Fruit fly (Drosophila melanogaster) whole organism, embryonic: ENCODE results near the gene NANS.

Experiments
- CG10274 ChIP-seq: fragments of 200-800 bp; sonication (Bioruptor generic); optimal IDR thresholded peaks from 3 replicates; lab custom pipeline; 2017; ENCODE audit warnings: missing biosample characterization, mild to moderate bottlenecking, missing genetic modification characterization
- CG11247 ChIP-seq: fragments of 200-800 bp; sonication (Bioruptor generic); IDR thresholded peaks from 2 replicates; pipeline ENCODE4 v1.3.6; 2022; ENCODE audit warnings: missing biosample characterization, missing genetic modification characterization
- CG12104 ChIP-seq: fragments of 200-800 bp; sonication (Bioruptor generic); optimal IDR thresholded peaks from 3 replicates; lab custom pipeline; 2016; ENCODE audit warnings: missing biosample characterization, missing genetic modification characterization
- CG12219 ChIP-seq: fragments of 200-800 bp; sonication (Bioruptor generic); optimal IDR thresholded peaks from 3 replicates; lab custom pipeline; 2018; ENCODE audit warnings: missing biosample characterization, mild to moderate bottlenecking, missing genetic modification characterization
- CG12659 ChIP-seq: fragments of 200-800 bp; sonication (Bioruptor generic); optimal IDR thresholded peaks from 3 replicates; lab custom pipeline; 2017; ENCODE audit warnings: mild to moderate bottlenecking, missing biosample characterization, missing genetic modification reagents, missing genetic modification characterization
- CG14014 ChIP-seq: fragments of 200-800 bp; sonication (Bioruptor generic); IDR thresholded peaks from 2 replicates; pipeline ENCODE4 v1.3.6; 2022; ENCODE audit warnings: missing biosample characterization, missing genetic modification characterization
- CG14667 ChIP-seq: fragments of 200-800 bp; sonication (Bioruptor generic); IDR thresholded peaks from 2 replicates; pipeline ENCODE4 v1.3.6; 2022; ENCODE audit warnings: missing biosample characterization, missing genetic modification characterization
- CG15601 ChIP-seq: fragments of 200-800 bp; sonication (Bioruptor generic); optimal IDR thresholded peaks from 3 replicates; lab custom pipeline; 2019; ENCODE audit warnings: missing biosample characterization, mild to moderate bottlenecking, missing genetic modification characterization, moderate library complexity
- CG16813 ChIP-seq: fragments of 200-800 bp; sonication (Bioruptor generic); IDR thresholded peaks from 3 replicates; pipeline ENCODE4 v1.3.6; 2022; ENCODE audit warnings: missing biosample characterization, missing genetic modification characterization; ENCODE audit not compliant: partially characterized antibody
- CG17385 ChIP-seq: fragments of 200-800 bp; sonication (Bioruptor generic); optimal IDR thresholded peaks from 3 replicates; lab custom pipeline; 2018; ENCODE audit warnings: missing biosample characterization, mild to moderate bottlenecking, missing genetic modification characterization
- CG17802 ChIP-seq: fragments of 200-800 bp; sonication (Bioruptor generic); optimal IDR thresholded peaks from 2 replicates; lab custom pipeline; 2018; ENCODE audit warnings: missing biosample characterization, mild to moderate bottlenecking, missing genetic modification characterization, moderate library complexity
- CG2120 ChIP-seq: fragments of 200-800 bp; sonication (Bioruptor generic); optimal IDR thresholded peaks from 3 replicates; lab custom pipeline; 2016; ENCODE audit warnings: missing biosample characterization, missing genetic modification characterization
- CG2678 ChIP-seq: fragments of 200-800 bp; sonication (Bioruptor generic); optimal IDR thresholded peaks from 3 replicates; lab custom pipeline; 2019; ENCODE audit warnings: missing biosample characterization, mild to moderate bottlenecking, missing genetic modification characterization, moderate library complexity
- CG31365 ChIP-seq: fragments of 200-800 bp; sonication (Bioruptor generic); optimal IDR thresholded peaks from 2 replicates; lab custom pipeline; 2018; ENCODE audit warnings: missing biosample characterization, mild to moderate bottlenecking, missing genetic modification characterization
- CG31441 ChIP-seq: fragments of 200-800 bp; sonication (Bioruptor generic); IDR thresholded peaks from 2 replicates; pipeline ENCODE4 v1.3.6; 2022; ENCODE audit warnings: missing biosample characterization, missing genetic modification characterization
- CG32767 ChIP-seq: fragments of 200-800 bp; sonication (Bioruptor generic); IDR thresholded peaks from 2 replicates; pipeline ENCODE4 v1.3.6; 2022; ENCODE audit warnings: missing biosample characterization, missing genetic modification characterization
- CG3995 ChIP-seq: fragments of 200-800 bp; sonication (Bioruptor generic); optimal IDR thresholded peaks from 3 replicates; lab custom pipeline; 2016; ENCODE audit warnings: missing biosample characterization, missing genetic modification characterization
- CG42726 ChIP-seq: fragments of 200-800 bp; sonication (Bioruptor generic); IDR thresholded peaks from 2 replicates; pipeline ENCODE4 v1.3.6; 2022; ENCODE audit warnings: missing biosample characterization, missing genetic modification characterization; ENCODE audit not compliant: partially characterized antibody
- CG7357 ChIP-seq: fragments of 200-800 bp; sonication (Bioruptor generic); IDR thresholded peaks from 3 replicates; pipeline ENCODE4 v1.3.6; 2022; ENCODE audit warnings: missing biosample characterization, missing genetic modification characterization
- CG7372 ChIP-seq: fragments of 200-800 bp; sonication (Bioruptor generic); IDR thresholded peaks from 2 replicates; pipeline ENCODE4 v1.3.6; 2022; ENCODE audit warnings: missing biosample characterization, missing genetic modification characterization
- CG7556 ChIP-seq: fragments of 200-800 bp; sonication (Bioruptor generic); optimal IDR thresholded peaks from 2 replicates; lab custom pipeline; 2017; ENCODE audit warnings: missing biosample characterization, mild to moderate bottlenecking, missing genetic modification characterization
- CG7786 ChIP-seq: fragments of 200-800 bp; sonication (Bioruptor generic); optimal IDR thresholded peaks from 2 replicates; lab custom pipeline; 2016; ENCODE audit warnings: missing biosample characterization, missing genetic modification characterization
- CG8281 ChIP-seq: fragments of 200-800 bp; sonication (Bioruptor generic); optimal IDR thresholded peaks from 2 replicates; lab custom pipeline; 2018; ENCODE audit warnings: missing biosample characterization, mild to moderate bottlenecking, missing genetic modification characterization, moderate library complexity
- CG9609 ChIP-seq: fragments of 200-800 bp; sonication (Bioruptor generic); optimal IDR thresholded peaks from 3 replicates; lab custom pipeline; 2016; ENCODE audit warnings: missing biosample characterization, missing genetic modification characterization
- CG9817 ChIP-seq: fragments of 200-800 bp; sonication (Bioruptor generic); optimal IDR thresholded peaks from 2 replicates; lab custom pipeline; 2018; ENCODE audit warnings: missing biosample characterization, mild to moderate bottlenecking, missing genetic modification characterization, moderate library complexity
- Dfd ChIP-seq, 2 experiments: fragments of >200 bp; optimal IDR thresholded peaks; 2 replicates each; lab custom pipeline; 2017; ENCODE audit warnings: missing biosample characterization in 2 of 2, missing genetic modification characterization in 2 of 2
- E2f2 ChIP-seq: fragments of 200-800 bp; sonication (Bioruptor generic); IDR thresholded peaks from 2 replicates; pipeline ENCODE4 v1.3.6; 2022; ENCODE audit warnings: missing biosample characterization, missing genetic modification characterization
- Gug ChIP-seq: fragments of 200-800 bp; sonication (Bioruptor generic); IDR thresholded peaks from 4 replicates; pipeline ENCODE4 v1.3.6; 2022; ENCODE audit warnings: missing biosample characterization, missing genetic modification characterization
- H15 ChIP-seq: fragments of 200-800 bp; sonication (Bioruptor generic); IDR thresholded peaks from 3 replicates; pipeline ENCODE4 v1.3.6; 2022; ENCODE audit warnings: missing biosample characterization, missing genetic modification characterization
- Hand ChIP-seq: fragments of 200-800 bp; sonication (Bioruptor generic); optimal IDR thresholded peaks from 2 replicates; lab custom pipeline; 2017; ENCODE audit warnings: mild to moderate bottlenecking, missing biosample characterization, missing genetic modification reagents, missing genetic modification characterization
- Hr51 ChIP-seq, 2 experiments: fragments of 200-800 bp; sonication (Bioruptor generic); optimal IDR thresholded peaks; 2 replicates in 1 of 2; 3 replicates in 1 of 2; lab custom pipeline; 2016 to 2018; ENCODE audit warnings: missing biosample characterization in 2 of 2, missing genetic modification characterization in 2 of 2, mild to moderate bottlenecking in 1 of 2, moderate library complexity in 1 of 2
- Lpt ChIP-seq: fragments of >200 bp; optimal IDR thresholded peaks from 2 replicates; lab custom pipeline; 2018; ENCODE audit warnings: missing biosample characterization, missing genetic modification characterization
- Oaz ChIP-seq: fragments of 200-800 bp; sonication (Bioruptor generic); IDR thresholded peaks from 2 replicates; pipeline ENCODE4 v1.3.6; 2022; ENCODE audit warnings: missing biosample characterization, missing genetic modification characterization
- Spps ChIP-seq: fragments of 200-800 bp; sonication (Bioruptor generic); optimal IDR thresholded peaks from 2 replicates; lab custom pipeline; 2018; ENCODE audit warnings: missing biosample characterization, mild to moderate bottlenecking, missing genetic modification characterization
- Tbp ChIP-seq: fragments of >200 bp; optimal IDR thresholded peaks from 2 replicates; lab custom pipeline; 2018; ENCODE audit warnings: missing biosample characterization, missing genetic modification characterization
- ase ChIP-seq: fragments of 200-800 bp; sonication (Bioruptor generic); IDR thresholded peaks from 3 replicates; pipeline ENCODE4 v1.3.6; 2022; ENCODE audit warnings: missing biosample characterization, missing genetic modification characterization
- cad ChIP-seq: fragments of >200 bp; optimal IDR thresholded peaks from 2 replicates; lab custom pipeline; 2017; ENCODE audit warnings: missing biosample characterization, missing genetic modification characterization
- cg ChIP-seq: fragments of 200-800 bp; sonication (Bioruptor generic); optimal IDR thresholded peaks from 3 replicates; lab custom pipeline; 2019; ENCODE audit warnings: missing biosample characterization, mild to moderate bottlenecking, missing genetic modification characterization, moderate library complexity
- crc ChIP-seq: fragments of 200-800 bp; sonication (Bioruptor generic); optimal IDR thresholded peaks from 2 replicates; lab custom pipeline; 2016; ENCODE audit warnings: missing biosample characterization, missing genetic modification characterization
- fru ChIP-seq: fragments of >200 bp; optimal IDR thresholded peaks from 2 replicates; lab custom pipeline; 2017
- grau ChIP-seq: fragments of 200-800 bp; optimal IDR thresholded peaks from 3 replicates; lab custom pipeline; 2019; ENCODE audit warnings: missing biosample characterization, mild to moderate bottlenecking, missing genetic modification characterization, moderate library complexity
- gsb-n ChIP-seq: fragments of 200-800 bp; sonication (Bioruptor generic); optimal IDR thresholded peaks from 3 replicates; lab custom pipeline; 2018; ENCODE audit warnings: missing biosample characterization, mild to moderate bottlenecking, missing genetic modification characterization
- jing ChIP-seq: fragments of 200-800 bp; sonication (Bioruptor generic); optimal IDR thresholded peaks from 2 replicates; lab custom pipeline; 2018; ENCODE audit warnings: missing biosample characterization, mild to moderate bottlenecking, missing genetic modification characterization
- ken ChIP-seq: fragments of 200-800 bp; sonication (Bioruptor generic); IDR thresholded peaks from 3 replicates; pipeline ENCODE4 v1.3.6; 2022; ENCODE audit warnings: missing biosample characterization, missing genetic modification characterization
- luna ChIP-seq: fragments of 200-800 bp; sonication (Bioruptor generic); optimal IDR thresholded peaks from 2 replicates; lab custom pipeline; 2016; ENCODE audit warnings: missing biosample characterization, missing genetic modification characterization
- mam ChIP-seq: fragments of 200-800 bp; sonication (Bioruptor generic); optimal IDR thresholded peaks from 3 replicates; lab custom pipeline; 2016; ENCODE audit warnings: missing biosample characterization, missing genetic modification characterization
- odd ChIP-seq: fragments of 200-800 bp; sonication (Bioruptor generic); optimal IDR thresholded peaks from 2 replicates; lab custom pipeline; 2017; ENCODE audit warnings: missing biosample characterization, mild to moderate bottlenecking, missing genetic modification characterization
- sqz ChIP-seq: fragments of 200-800 bp; sonication (Bioruptor generic); optimal IDR thresholded peaks from 3 replicates; lab custom pipeline; 2018; ENCODE audit warnings: missing biosample characterization, mild to moderate bottlenecking, missing genetic modification characterization
- sug ChIP-seq: fragments of 200-800 bp; optimal IDR thresholded peaks from 2 replicates; lab custom pipeline; 2019; ENCODE audit warnings: missing biosample characterization, mild to moderate bottlenecking, missing genetic modification characterization, moderate library complexity
- vnd ChIP-seq: fragments of 200-800 bp; sonication (Bioruptor generic); IDR thresholded peaks from 3 replicates; pipeline ENCODE4 v1.3.6; 2022; ENCODE audit warnings: missing biosample characterization, missing genetic modification characterization; ENCODE audit not compliant: partially characterized antibody
- zen ChIP-seq: fragments of 200-800 bp; sonication (Bioruptor generic); optimal IDR thresholded peaks from 3 replicates; lab custom pipeline; 2018; ENCODE audit warnings: missing biosample characterization, mild to moderate bottlenecking, missing genetic modification characterization, moderate library complexity
- zfh1 ChIP-seq: fragments of 200-800 bp; sonication (Bioruptor generic); IDR thresholded peaks from 3 replicates; pipeline ENCODE4 v1.3.6; 2022; ENCODE audit warnings: missing biosample characterization, missing genetic modification characterization

Gene NANS

dm6 chr3R:12448889-12449314 is 22.5 kb downstream of the NANS start, which contains the start of gene CG18549 (continued):
- TF ChIP-seq Hand (GFP tag; lab: Kevin White, UChicago) (peak; percentile 99), jing (GFP tag; lab: Kevin White, UChicago) (peak; percentile 99), vnd (GFP tag; lab: Robert Waterston, UW) (peak; percentile 65), CG32767 (GFP tag; lab: Robert Waterston, UW) (peak; percentile 100), CG42726 (GFP tag; lab: Robert Waterston, UW) (peak; percentile 5; the same call in 1 of the 2 replicates), Lpt (no peak), cad (no peak), ase (GFP tag; lab: Robert Waterston, UW) (peak; percentile 100), CG31441 (GFP tag; lab: Robert Waterston, UW) (peak; percentile 99), zfh1 (GFP tag; lab: Robert Waterston, UW) (peak; percentile 100), CG3995 (GFP tag; lab: Kevin White, UChicago) (peak; percentile 87), zen (peak; percentile 100), CG2120 (GFP tag; lab: Kevin White, UChicago) (peak; percentile 100), crc (GFP tag; lab: Kevin White, UChicago) (peak; percentile 98), CG12219 (peak; percentile 100), CG12659 (GFP tag; lab: Kevin White, UChicago) (peak; percentile 100), CG8281 (tag; lab: Kevin White, UChicago) (peak; percentile 97), Oaz (GFP tag; lab: Robert Waterston, UW) (peak; percentile 100), CG14014 (GFP tag; lab: Robert Waterston, UW) (peak; percentile 100), gsb-n (tag; lab: Kevin White, UChicago) (peak; percentile 100), CG9817 (tag; lab: Kevin White, UChicago) (peak; percentile 100), Dfd (GFP tag; optimal IDR thresholded peaks at IDR 0.05; lab: Kevin White, UChicago) (no peak), CG12104 (peak; percentile 100), CG31365 (tag; lab: Kevin White, UChicago) (peak; percentile 95), sqz (peak; percentile 100), sug (tag; lab: Kevin White, UChicago) (peak; percentile 99), Tbp (GFP tag; lab: Kevin White, UChicago) (peak; percentile 35), CG17385 (GFP tag; lab: Kevin White, UChicago) (peak; percentile 100), odd (GFP tag; lab: Kevin White, UChicago) (peak; percentile 100), CG7786 (GFP tag; lab: Kevin White, UChicago) (peak; percentile 98), E2f2 (GFP tag; lab: Robert Waterston, UW) (peak; percentile 98), Gug (GFP tag; lab: Robert Waterston, UW) (peak; percentile 99), cg (GFP tag; lab: Kevin White, UChicago) (no peak), fru (lab: Kevin White, UChicago) (no peak), CG17802 (tag; lab: Kevin White, UChicago) (peak; percentile 95), Spps (tag; lab: Kevin White, UChicago) (peak; percentile 100), CG15601 (tag; lab: Kevin White, UChicago) (peak; percentile 99), CG14667 (GFP tag; lab: Robert Waterston, UW) (peak; percentile 99), H15 (peak; percentile 100), CG7372 (peak; percentile 100), mam (GFP tag; lab: Kevin White, UChicago) (peak; percentile 99), Hr51 (GFP tag; optimal IDR thresholded peaks at IDR 0.05; lab: Kevin White, UChicago) (peak; percentile 99 to 100), CG16813 (GFP tag; lab: Robert Waterston, UW) (peak; percentile 80), CG2678 (peak; percentile 100), CG9609 (GFP tag; lab: Kevin White, UChicago) (peak; percentile 99), CG7556 (peak; percentile 100), grau (peak; percentile 99), CG10274 (GFP tag; lab: Kevin White, UChicago) (peak; percentile 98), CG11247 (peak; percentile 100), CG7357 (peak; percentile 99), luna (GFP tag; lab: Kevin White, UChicago) (peak; percentile 98), ken (GFP tag; lab: Robert Waterston, UW) (peak; percentile 100)
